Worm (Caenorhabditis elegans) whole organism, L3 larva: Measurements from ENCODE around the gene K09E9.1.

Experiments used
- ZK546.5 ChIP-seq: sonication (generic microtip); optimal IDR thresholded peaks from 2 replicates; lab custom pipeline; 2017; ENCODE audit warnings: missing biosample characterization, missing genetic modification characterization
- daf-12 ChIP-seq: fragments of 150-350 bp; optimal IDR thresholded peaks from 2 replicates; lab custom pipeline; 2014; ENCODE audit warnings: missing biosample characterization, missing genetic modification reagents, missing genetic modification characterization
- elt-2 ChIP-seq: sonication (generic microtip); optimal IDR thresholded peaks from 2 replicates; lab custom pipeline; 2016; ENCODE audit warnings: missing genetic modification reagents, mild to moderate bottlenecking, missing genetic modification characterization, missing compliant biosample characterization
- fkh-10 ChIP-seq: sonication (generic microtip); optimal IDR thresholded peaks from 2 replicates; lab custom pipeline; 2017; ENCODE audit warnings: missing biosample characterization, missing genetic modification reagents, missing genetic modification characterization
- nhr-11 ChIP-seq: fragments of 150-350 bp; optimal IDR thresholded peaks from 2 replicates; lab custom pipeline; 2014; ENCODE audit warnings: missing biosample characterization, missing genetic modification characterization
- nhr-23 ChIP-seq: fragments of 150-350 bp; optimal IDR thresholded peaks from 2 replicates; lab custom pipeline; 2014; ENCODE audit warnings: missing biosample characterization, missing genetic modification reagents, missing genetic modification characterization
- sea-2 ChIP-seq: fragments of 150-350 bp; sonication (generic microtip); optimal IDR thresholded peaks from 4 replicates; lab custom pipeline; 2014; ENCODE audit warnings: missing biosample characterization, missing genetic modification reagents, missing genetic modification characterization

ce11 chrX:15653196-15653595 is 32.9 kb downstream of the K09E9.1 start:
- TF ChIP-seq daf-12 (tag; lab: Kevin White, UChicago) (no peak), sea-2 (GFP tag; lab: Kevin White, UChicago) (no peak), ZK546.5 (no peak), nhr-23 (tag; lab: Kevin White, UChicago) (no peak), fkh-10 (GFP tag; lab: Kevin White, UChicago) (no peak), nhr-11 (tag; lab: Kevin White, UChicago) (no peak), elt-2 (tag; lab: Kevin White, UChicago) (no peak)
